Fruit fly (Drosophila melanogaster) whole organism, prepupa: ENCODE measurements around the gene CG1791.

Source experiments
- Blimp-1 ChIP-seq: fragments of 200-800 bp; sonication (Bioruptor generic); optimal IDR thresholded peaks from 3 replicates; lab custom pipeline; 2017; ENCODE audit warnings: missing biosample characterization, missing genetic modification characterization, mild to moderate bottlenecking, moderate library complexity, missing genetic modification reagents
- CG11902 ChIP-seq: fragments of 200-800 bp; sonication (Bioruptor generic); optimal IDR thresholded peaks from 3 replicates; lab custom pipeline; 2016; ENCODE audit warnings: missing biosample characterization, missing genetic modification characterization
- CG3032 ChIP-seq: fragments of 200-800 bp; optimal IDR thresholded peaks from 2 replicates; lab custom pipeline; 2019; ENCODE audit warnings: missing biosample characterization, mild to moderate bottlenecking, missing genetic modification characterization, moderate library complexity
- CG31627 ChIP-seq: fragments of 200-800 bp; sonication (Bioruptor generic); optimal IDR thresholded peaks from 3 replicates; lab custom pipeline; 2016; ENCODE audit warnings: missing biosample characterization, missing genetic modification characterization
- CG3919 ChIP-seq: fragments of 200-800 bp; sonication (Bioruptor generic); optimal IDR thresholded peaks from 3 replicates; lab custom pipeline; 2016; ENCODE audit warnings: missing biosample characterization, missing genetic modification characterization
- CG4318 ChIP-seq: fragments of 200-800 bp; sonication (Bioruptor generic); optimal IDR thresholded peaks from 3 replicates; lab custom pipeline; 2017; ENCODE audit warnings: missing biosample characterization, mild to moderate bottlenecking, missing genetic modification characterization
- CG6163 ChIP-seq: fragments of 200-800 bp; sonication (Bioruptor generic); IDR thresholded peaks from 3 replicates; pipeline ENCODE4 v1.3.6; 2022; ENCODE audit warnings: missing biosample characterization, missing genetic modification characterization
- CG6276 ChIP-seq: fragments of 200-800 bp; sonication (Bioruptor generic); optimal IDR thresholded peaks from 2 replicates; lab custom pipeline; 2017; ENCODE audit warnings: missing biosample characterization, mild to moderate bottlenecking, missing genetic modification characterization
- CG6808 ChIP-seq: fragments of 200-800 bp; sonication (Bioruptor generic); optimal IDR thresholded peaks from 3 replicates; lab custom pipeline; 2017; ENCODE audit warnings: missing biosample characterization, missing genetic modification characterization, mild to moderate bottlenecking, moderate library complexity, missing genetic modification reagents
- CG8319 ChIP-seq: fragments of 200-800 bp; sonication (Bioruptor generic); optimal IDR thresholded peaks from 3 replicates; lab custom pipeline; 2016; ENCODE audit warnings: missing biosample characterization, missing genetic modification characterization
- CG8632 ChIP-seq: fragments of 200-800 bp; sonication (Bioruptor generic); optimal IDR thresholded peaks from 3 replicates; lab custom pipeline; 2016; ENCODE audit warnings: missing biosample characterization, missing genetic modification characterization
- CG9139 ChIP-seq: fragments of 200-800 bp; sonication (Bioruptor generic); optimal IDR thresholded peaks from 3 replicates; lab custom pipeline; 2017; ENCODE audit warnings: missing biosample characterization, mild to moderate bottlenecking, missing genetic modification characterization
- Eip78C ChIP-seq: fragments of 200-800 bp; sonication (Bioruptor generic); peaks from one replicate; lab custom pipeline; 2016; ENCODE audit warnings: missing biosample characterization, missing genetic modification characterization
- Ets21C ChIP-seq: fragments of 200-800 bp; sonication (Bioruptor generic); optimal IDR thresholded peaks from 3 replicates; lab custom pipeline; 2016; ENCODE audit warnings: missing biosample characterization, missing genetic modification characterization
- Ets96B ChIP-seq: fragments of 200-800 bp; optimal IDR thresholded peaks from 2 replicates; lab custom pipeline; 2019; ENCODE audit warnings: missing biosample characterization, mild to moderate bottlenecking, missing genetic modification characterization, moderate library complexity
- Hr38 ChIP-seq: sonication (Bioruptor generic); optimal IDR thresholded peaks from 2 replicates; lab custom pipeline; 2016; ENCODE audit warnings: missing biosample characterization, missing genetic modification characterization
- Hr39 ChIP-seq: fragments of 200-800 bp; sonication (Bioruptor generic); optimal IDR thresholded peaks from 2 replicates; lab custom pipeline; 2016; ENCODE audit warnings: missing biosample characterization, missing genetic modification characterization
- Lpt ChIP-seq: fragments of 200-800 bp; sonication (Bioruptor generic); optimal IDR thresholded peaks from 3 replicates; lab custom pipeline; 2016; ENCODE audit warnings: missing biosample characterization, missing genetic modification characterization
- Met ChIP-seq: fragments of 200-800 bp; sonication (Bioruptor generic); optimal IDR thresholded peaks from 3 replicates; lab custom pipeline; 2016; ENCODE audit warnings: missing biosample characterization, missing genetic modification characterization
- Sox102F ChIP-seq: fragments of 200-800 bp; sonication (Bioruptor generic); optimal IDR thresholded peaks from 2 replicates; lab custom pipeline; 2016; ENCODE audit warnings: missing biosample characterization, mild to moderate bottlenecking, missing genetic modification characterization
- Sox14 ChIP-seq: fragments of 200-800 bp; sonication (Bioruptor generic); optimal IDR thresholded peaks from 3 replicates; lab custom pipeline; 2016; ENCODE audit warnings: missing biosample characterization, missing genetic modification characterization
- Sox15 ChIP-seq: fragments of 200-800 bp; sonication (Bioruptor generic); optimal IDR thresholded peaks from 3 replicates; lab custom pipeline; 2016; ENCODE audit warnings: missing biosample characterization, missing genetic modification characterization
- acj6 ChIP-seq: fragments of 200-800 bp; sonication (Bioruptor generic); optimal IDR thresholded peaks from 3 replicates; lab custom pipeline; 2016; ENCODE audit warnings: missing biosample characterization, missing genetic modification characterization
- cyc ChIP-seq: fragments of 200-800 bp; sonication (Bioruptor generic); optimal IDR thresholded peaks from 3 replicates; lab custom pipeline; 2016; ENCODE audit warnings: missing biosample characterization, missing genetic modification characterization
- dac ChIP-seq: fragments of 200-800 bp; sonication (Bioruptor generic); optimal IDR thresholded peaks from 2 replicates; lab custom pipeline; 2017; ENCODE audit warnings: missing biosample characterization, mild to moderate bottlenecking, missing genetic modification characterization
- dsx ChIP-seq: fragments of 200-800 bp; optimal IDR thresholded peaks from 3 replicates; lab custom pipeline; 2019; ENCODE audit warnings: missing biosample characterization, mild to moderate bottlenecking, missing genetic modification characterization, moderate library complexity; ENCODE audit not compliant: poor library complexity, severe bottlenecking
- eg ChIP-seq: fragments of 200-800 bp; sonication (Bioruptor generic); IDR thresholded peaks from 3 replicates; pipeline ENCODE4 v1.3.6; 2022; ENCODE audit warnings: missing biosample characterization, missing genetic modification characterization
- esn ChIP-seq: fragments of 200-800 bp; sonication (Bioruptor generic); optimal IDR thresholded peaks from 2 replicates; lab custom pipeline; 2016; ENCODE audit warnings: missing biosample characterization, mild to moderate bottlenecking, missing genetic modification characterization, moderate library complexity
- fd59A ChIP-seq: fragments of 200-800 bp; sonication (Bioruptor generic); optimal IDR thresholded peaks from 2 replicates; lab custom pipeline; 2017; ENCODE audit warnings: missing biosample characterization, mild to moderate bottlenecking, missing genetic modification characterization, missing genetic modification reagents
- fd85E ChIP-seq: fragments of 200-800 bp; sonication (Bioruptor generic); optimal IDR thresholded peaks from 3 replicates; lab custom pipeline; 2016; ENCODE audit warnings: missing biosample characterization, missing genetic modification characterization
- fkh ChIP-seq: fragments of 200-800 bp; sonication (Bioruptor generic); optimal IDR thresholded peaks from 3 replicates; lab custom pipeline; 2017; ENCODE audit warnings: missing biosample characterization, mild to moderate bottlenecking, missing genetic modification characterization, moderate library complexity
- lz ChIP-seq: fragments of 200-800 bp; sonication (Bioruptor generic); optimal IDR thresholded peaks from 3 replicates; lab custom pipeline; 2016; ENCODE audit warnings: missing biosample characterization, missing genetic modification characterization
- pdm3 ChIP-seq: fragments of 200-800 bp; sonication (Bioruptor generic); optimal IDR thresholded peaks from 3 replicates; lab custom pipeline; 2016; ENCODE audit warnings: missing biosample characterization, missing genetic modification characterization
- salr ChIP-seq, 2 experiments: fragments of 200-800 bp; sonication (Bioruptor generic); optimal IDR thresholded peaks; 3 replicates each; lab custom pipeline; 2016 to 2018; ENCODE audit warnings: missing biosample characterization in 2 of 2, missing genetic modification characterization in 2 of 2, mild to moderate bottlenecking in 1 of 2
- topi ChIP-seq: fragments of 200-800 bp; sonication (Bioruptor generic); optimal IDR thresholded peaks from 3 replicates; lab custom pipeline; 2016; ENCODE audit warnings: missing biosample characterization, missing genetic modification characterization
- vri ChIP-seq: fragments of 200-800 bp; sonication (Bioruptor generic); optimal IDR thresholded peaks from 3 replicates; lab custom pipeline; 2016; ENCODE audit warnings: missing biosample characterization, mild to moderate bottlenecking, missing genetic modification characterization

Gene CG1791

DNA sequence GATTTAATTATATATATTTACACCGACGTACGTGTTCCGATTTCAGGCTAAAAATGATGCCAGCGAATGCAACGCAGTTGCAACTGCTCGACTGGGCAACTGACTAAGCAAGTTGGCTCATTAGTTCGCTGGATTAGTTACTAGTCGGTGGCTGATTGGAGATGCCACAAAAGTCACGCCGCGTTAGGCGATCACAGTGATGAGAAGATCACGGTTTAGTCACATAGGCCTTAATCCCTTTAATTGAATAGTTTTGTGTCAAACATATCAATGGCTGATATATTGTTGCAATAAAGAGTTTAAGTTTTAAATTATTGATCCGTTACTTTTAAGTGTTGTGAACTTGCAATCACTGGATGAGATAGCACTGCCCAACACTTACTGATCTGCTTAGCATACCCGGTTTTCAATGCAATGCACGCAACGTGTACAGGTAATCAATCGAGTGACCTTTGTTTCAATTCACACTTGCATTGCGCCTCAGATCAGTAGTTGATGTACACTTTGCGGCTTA, at the start of gene CG1791, which contains the start of gene CG1889:
Gene CG1791, minus strand, starts transcription at position 101 of the 514 bp plus-strand sequence.
Gene CG1889, plus strand, starts transcription at position 464 of the 514 bp plus-strand sequence.
- TF ChIP-seq dsx (GFP tag; lab: Kevin White, UChicago) (no peak), CG3919 (no peak), CG6808 (GFP tag; lab: Kevin White, UChicago) (no peak), Sox102F (no peak), Hr39 (GFP tag; lab: Kevin White, UChicago) (no peak), esn (GFP tag; lab: Kevin White, UChicago) (no peak), fd85E (no peak)

DNA sequence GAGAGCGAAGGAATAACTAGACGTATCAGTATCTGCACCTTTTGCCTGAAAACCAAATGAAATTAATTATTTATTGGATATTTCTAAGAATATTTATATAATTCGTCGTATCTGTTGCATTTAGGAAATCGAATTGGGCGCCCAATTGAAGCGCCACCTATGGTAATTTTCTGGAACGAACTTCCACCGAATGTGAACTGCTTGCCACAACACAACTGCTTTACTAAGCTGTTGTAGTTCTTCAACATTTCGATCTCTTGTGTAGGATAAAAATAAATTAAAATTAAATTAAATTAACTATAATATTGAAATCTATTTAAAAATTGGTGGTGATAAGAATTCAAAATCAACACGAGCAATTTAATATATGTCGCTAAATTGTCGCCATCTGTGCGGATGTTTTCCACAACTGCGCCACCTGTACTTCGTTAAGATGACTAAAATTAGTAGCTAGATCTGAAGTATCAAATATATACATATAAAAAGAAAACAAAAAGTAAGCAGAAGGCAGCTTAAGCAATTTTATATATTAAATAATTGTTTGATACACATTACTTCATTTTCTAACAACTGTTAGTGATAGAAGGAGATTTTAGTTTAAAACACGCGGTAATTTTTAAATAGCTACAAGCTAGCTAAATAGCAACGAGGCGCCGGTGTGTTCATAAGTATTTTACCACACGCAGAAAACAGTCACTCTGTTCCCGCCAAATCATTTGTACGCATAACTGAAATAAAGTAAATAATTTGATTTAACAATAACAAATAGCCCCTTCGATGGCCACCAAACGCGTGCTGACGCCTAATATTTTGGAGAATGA, 45.3 kb upstream of the CG1791 start, which contains the start of gene Dna2:
Gene Dna2, plus strand, starts transcription at position 688 of the 821 bp plus-strand sequence.
- TF ChIP-seq Ets96B (tag; lab: Kevin White, UChicago), result no peak
- peak; percentile 15 for TF ChIP-seq lz
- TF ChIP-seq CG4318 (GFP tag; lab: Kevin White, UChicago), result no peak
- no peak for TF ChIP-seq dsx (GFP tag; lab: Kevin White, UChicago)
- no peak for TF ChIP-seq CG6163 (GFP tag; lab: Robert Waterston, UW)
- peak; percentile 42 for TF ChIP-seq CG31627 (GFP tag; lab: Kevin White, UChicago)
- TF ChIP-seq CG6276 (GFP tag; lab: Kevin White, UChicago), result no peak
- peak; percentile 35 for TF ChIP-seq cyc (GFP tag; lab: Kevin White, UChicago)
- TF ChIP-seq Hr38 (GFP tag; lab: Kevin White, UChicago), result no peak
- no peak for TF ChIP-seq CG6808 (GFP tag; lab: Kevin White, UChicago)
- no peak for TF ChIP-seq CG8632 (GFP tag; lab: Kevin White, UChicago)
- no peak for TF ChIP-seq Ets21C (GFP tag; lab: Kevin White, UChicago)
- peak; percentile 1 for TF ChIP-seq pdm3
- no peak for TF ChIP-seq vri
- TF ChIP-seq CG9139 (GFP tag; lab: Kevin White, UChicago), result no peak
- TF ChIP-seq CG8319 (GFP tag; lab: Kevin White, UChicago), result no peak
- TF ChIP-seq Blimp-1 (GFP tag; lab: Kevin White, UChicago), result no peak
- TF ChIP-seq Lpt, result no peak
- TF ChIP-seq CG3032 (tag; lab: Kevin White, UChicago), result peak; percentile 14
- TF ChIP-seq Hr39 (GFP tag; lab: Kevin White, UChicago), result peak; percentile 47
- no peak for TF ChIP-seq salr (GFP tag; optimal IDR thresholded peaks at IDR 0.05; lab: Kevin White, UChicago)
- no peak for TF ChIP-seq dac (GFP tag; lab: Kevin White, UChicago)
- TF ChIP-seq fkh (GFP tag; lab: Kevin White, UChicago), result peak; percentile 19
- TF ChIP-seq fd59A, result no peak
- no peak for TF ChIP-seq Sox102F
- peak; percentile 44 for TF ChIP-seq Eip78C (GFP tag; lab: Kevin White, UChicago)
- TF ChIP-seq acj6 (GFP tag; lab: Kevin White, UChicago), result no peak
- no peak for TF ChIP-seq topi (GFP tag; lab: Kevin White, UChicago)
- no peak for TF ChIP-seq CG11902 (GFP tag; lab: Kevin White, UChicago)
- TF ChIP-seq Sox15, result no peak
- TF ChIP-seq Met (GFP tag; lab: Kevin White, UChicago), result peak; percentile 20
- TF ChIP-seq eg, result no peak
- no peak for TF ChIP-seq CG3919
- TF ChIP-seq Sox14, result no peak
